Worm (Caenorhabditis elegans) whole organism, midembryonic: ENCODE results near the gene srw-133.

ENCODE experiments used
- T22C8.4 ChIP-seq: fragments of 200-800 bp; sonication (Bioruptor generic); IDR thresholded peaks from 2 replicates; pipeline ENCODE4 v1.3.6; 2022; ENCODE audit warnings: missing genetic modification characterization, missing compliant biosample characterization
- cog-1 ChIP-seq: sonication (generic microtip); optimal IDR thresholded peaks from 2 replicates; lab custom pipeline; 2016; ENCODE audit warnings: missing genetic modification characterization, missing compliant biosample characterization
- flt-1 ChIP-seq: fragments of 200-800 bp; sonication (Bioruptor generic); IDR thresholded peaks from 2 replicates; pipeline ENCODE4 v1.3.6; 2022; ENCODE audit warnings: missing genetic modification characterization, missing compliant biosample characterization
- klf-2 ChIP-seq: fragments of 200-800 bp; sonication (Bioruptor generic); conservative IDR thresholded peaks from 2 replicates; pipeline ENCODE4 v1.3.6; 2022; ENCODE audit warnings: missing genetic modification reagents, missing genetic modification characterization, missing compliant biosample characterization
- med-1 ChIP-seq: sonication (generic microtip); optimal IDR thresholded peaks from 2 replicates; lab custom pipeline; 2017; ENCODE audit warnings: missing genetic modification characterization, mild to moderate bottlenecking, missing compliant biosample characterization, antibody characterized with exemption, missing genetic modification reagents; ENCODE audit not compliant: insufficient read depth
- ref-1 ChIP-seq: fragments of 200-800 bp; sonication (Bioruptor generic); conservative IDR thresholded peaks from 2 replicates; pipeline ENCODE4 v1.3.6; 2022; ENCODE audit warnings: missing genetic modification reagents, missing genetic modification characterization, missing compliant biosample characterization
- tab-1 ChIP-seq: fragments of 200-800 bp; sonication (Bioruptor generic); IDR thresholded peaks from 2 replicates; pipeline ENCODE4 v1.3.6; 2022; ENCODE audit warnings: missing genetic modification characterization, missing compliant biosample characterization
- ztf-23 ChIP-seq: fragments of 200-800 bp; sonication (Bioruptor generic); IDR thresholded peaks from 2 replicates; pipeline ENCODE4 v1.3.6; 2022; ENCODE audit warnings: missing genetic modification reagents, missing genetic modification characterization, missing compliant biosample characterization
- ztf-29 ChIP-seq: fragments of 200-800 bp; sonication (Bioruptor generic); IDR thresholded peaks from 2 replicates; pipeline ENCODE4 v1.3.6; 2022; ENCODE audit warnings: missing genetic modification reagents, missing genetic modification characterization, missing compliant biosample characterization

Gene srw-133

ce11 chrV:4109873-4110272 is 4.7 kb downstream of the srw-133 start, which contains the start of gene clc-18:
TSS of gene clc-18 (minus strand) at chrV:4109973.
- TF ChIP-seq T22C8.4 (GFP tag; lab: Robert Waterston, UW) (no peak), klf-2 (GFP tag; lab: Robert Waterston, UW) (no peak), flt-1 (GFP tag; lab: Robert Waterston, UW) (no peak), ref-1 (GFP tag; lab: Robert Waterston, UW) (no peak), ztf-23 (GFP tag; lab: Robert Waterston, UW) (no peak), cog-1 (tag; lab: Kevin White, UChicago) (no peak)

DNA sequence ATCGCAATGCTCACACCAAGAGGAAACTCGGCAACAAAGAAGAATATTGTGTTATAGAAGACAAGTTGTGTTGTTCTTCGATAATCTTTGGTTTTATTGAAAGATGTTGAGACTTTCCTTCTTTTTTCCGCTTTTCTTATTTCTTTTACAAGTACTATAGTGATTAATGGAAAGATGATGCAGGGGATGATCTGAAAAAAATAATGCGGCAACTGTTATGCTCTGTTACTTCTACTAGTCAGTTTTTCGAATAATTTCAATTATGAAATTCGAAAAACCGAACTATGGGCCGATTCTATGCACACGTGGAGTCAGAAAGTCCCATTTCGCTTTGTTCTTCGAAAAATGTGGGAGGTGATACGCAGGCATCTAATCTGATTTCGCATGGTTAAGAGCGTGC is 7.8 kb downstream of the srw-133 start:
- TF ChIP-seq med-1 (GFP tag; lab: Kevin White, UChicago) (no peak), ztf-23 (GFP tag; lab: Robert Waterston, UW) (no peak), tab-1 (no peak), cog-1 (tag; lab: Kevin White, UChicago) (no peak), flt-1 (GFP tag; lab: Robert Waterston, UW) (no peak), klf-2 (GFP tag; lab: Robert Waterston, UW) (no peak), ztf-29 (GFP tag; lab: Robert Waterston, UW) (no peak), ref-1 (GFP tag; lab: Robert Waterston, UW) (no peak), T22C8.4 (GFP tag; lab: Robert Waterston, UW) (no peak)

DNA sequence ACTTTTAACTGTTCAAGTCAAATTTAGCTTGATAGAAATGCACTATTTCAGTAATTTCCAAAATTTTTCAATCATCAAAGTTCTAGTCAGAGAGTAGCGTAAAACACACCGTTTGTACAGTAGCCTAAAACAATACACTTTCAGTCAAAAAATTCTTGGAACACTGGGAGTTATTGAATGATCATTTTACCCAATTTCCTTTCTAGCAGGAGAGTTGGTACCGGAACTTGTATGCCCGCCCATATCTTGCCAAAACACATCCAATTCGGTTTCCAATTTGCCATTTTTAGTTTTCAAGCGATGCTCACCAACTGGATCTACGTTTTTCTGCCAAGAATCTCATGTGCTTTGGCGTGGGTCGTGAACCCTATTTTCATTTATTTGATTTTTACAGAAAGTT is 10.2 kb downstream of the srw-133 start, which contains the start of gene srj-39:
Gene srj-39, plus strand, starts transcription at position 301 of the 400 bp plus-strand sequence.
- no peak for TF ChIP-seq med-1 (GFP tag; lab: Kevin White, UChicago)

ce11 chrV:4101567-4101966 is 13.0 kb downstream of the srw-133 start, which contains the start of gene srj-40:
TSS of gene srj-40 (plus strand) at chrV:4101867.
- TF ChIP-seq klf-2 (GFP tag; lab: Robert Waterston, UW) (no peak), ztf-23 (GFP tag; lab: Robert Waterston, UW) (no peak), ztf-29 (GFP tag; lab: Robert Waterston, UW) (no peak), ref-1 (GFP tag; lab: Robert Waterston, UW) (no peak), med-1 (GFP tag; lab: Kevin White, UChicago) (no peak), flt-1 (GFP tag; lab: Robert Waterston, UW) (no peak), tab-1 (no peak), cog-1 (tag; lab: Kevin White, UChicago) (no peak), T22C8.4 (GFP tag; lab: Robert Waterston, UW) (no peak)

ce11 chrV:4094740-4095139 is 19.8 kb downstream of the srw-133 start, which contains the start of gene nhr-181:
TSS of gene nhr-181 (plus strand) at chrV:4095040.
- TF ChIP-seq klf-2 (GFP tag; lab: Robert Waterston, UW) (no peak), med-1 (GFP tag; lab: Kevin White, UChicago) (no peak), T22C8.4 (GFP tag; lab: Robert Waterston, UW) (no peak), ztf-29 (GFP tag; lab: Robert Waterston, UW) (no peak), flt-1 (GFP tag; lab: Robert Waterston, UW) (no peak), ref-1 (GFP tag; lab: Robert Waterston, UW) (no peak), ztf-23 (GFP tag; lab: Robert Waterston, UW) (no peak), cog-1 (tag; lab: Kevin White, UChicago) (no peak), tab-1 (no peak)

ce11 chrV:4082952-4083351 is 31.6 kb downstream of the srw-133 start, which contains the start of gene F38H12.5:
TSS of gene F38H12.5 (minus strand) at chrV:4083052.
- TF ChIP-seq flt-1 (GFP tag; lab: Robert Waterston, UW) (no peak), med-1 (GFP tag; lab: Kevin White, UChicago) (no peak), ref-1 (GFP tag; lab: Robert Waterston, UW) (no peak), ztf-23 (GFP tag; lab: Robert Waterston, UW) (no peak), klf-2 (GFP tag; lab: Robert Waterston, UW) (no peak), ztf-29 (GFP tag; lab: Robert Waterston, UW) (no peak)

ce11 chrV:4081283-4081682 is 33.2 kb downstream of the srw-133 start, which contains the start of gene srh-211:
TSS of gene srh-211 (minus strand) at chrV:4081383.
- no peak for TF ChIP-seq klf-2 (GFP tag; lab: Robert Waterston, UW)
- no peak for TF ChIP-seq tab-1
- no peak for TF ChIP-seq T22C8.4 (GFP tag; lab: Robert Waterston, UW)
- no peak for TF ChIP-seq cog-1 (tag; lab: Kevin White, UChicago)
- no peak for TF ChIP-seq flt-1 (GFP tag; lab: Robert Waterston, UW)
- no peak for TF ChIP-seq med-1 (GFP tag; lab: Kevin White, UChicago)
- no peak for TF ChIP-seq ztf-29 (GFP tag; lab: Robert Waterston, UW)
- TF ChIP-seq ztf-23 (GFP tag; lab: Robert Waterston, UW), result no peak
- no peak for TF ChIP-seq ref-1 (GFP tag; lab: Robert Waterston, UW)

- no peak for TF ChIP-seq klf-2 (GFP tag; lab: Robert Waterston, UW)
Measured at ce11 chrV:4080546-4080945, 34.0 kb downstream of the srw-133 start.

DNA sequence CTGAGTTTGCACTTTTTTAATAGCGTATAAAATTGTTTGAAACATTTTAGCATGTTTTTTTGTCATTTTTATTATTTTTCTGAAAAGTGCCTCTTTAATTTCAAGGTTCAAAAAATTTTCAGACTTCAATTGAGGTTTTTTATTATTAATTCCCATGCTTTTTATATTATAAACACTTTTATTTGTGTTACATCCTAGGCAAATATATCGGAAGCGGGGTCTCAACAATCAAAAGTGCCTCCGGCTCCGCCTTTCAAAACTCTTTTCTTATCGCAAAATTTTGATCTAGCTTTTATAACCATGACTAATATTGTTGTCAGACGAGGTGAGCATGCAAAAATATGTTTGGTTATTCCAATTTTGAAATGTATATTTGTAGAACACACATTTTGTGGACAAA is 41.1 kb downstream of the srw-133 start, which contains the start of gene otpl-2:
Gene otpl-2, plus strand, starts transcription at position 301 of the 400 bp plus-strand sequence.
- no peak for TF ChIP-seq ztf-29 (GFP tag; lab: Robert Waterston, UW)
- TF ChIP-seq ref-1 (GFP tag; lab: Robert Waterston, UW), result no peak
- TF ChIP-seq klf-2 (GFP tag; lab: Robert Waterston, UW), result no peak
- no peak for TF ChIP-seq tab-1
- TF ChIP-seq med-1 (GFP tag; lab: Kevin White, UChicago), result no peak
- TF ChIP-seq cog-1 (tag; lab: Kevin White, UChicago), result no peak
- TF ChIP-seq flt-1 (GFP tag; lab: Robert Waterston, UW), result no peak
- TF ChIP-seq ztf-23 (GFP tag; lab: Robert Waterston, UW), result no peak
- no peak for TF ChIP-seq T22C8.4 (GFP tag; lab: Robert Waterston, UW)
